Fruit fly (Drosophila melanogaster) whole organism, embryonic: ENCODE measurements around the gene CG32625.

ENCODE experiments used
- ATbp ChIP-seq: fragments of 200-800 bp; sonication (Bioruptor generic); optimal IDR thresholded peaks from 2 replicates; lab custom pipeline; 2017; ENCODE audit warnings: missing biosample characterization, mild to moderate bottlenecking, missing genetic modification characterization, missing genetic modification reagents
- Adf1 ChIP-seq: fragments of 200-800 bp; sonication (Bioruptor generic); IDR thresholded peaks from 2 replicates; pipeline ENCODE4 v1.3.6; 2022; ENCODE audit warnings: missing biosample characterization, missing genetic modification characterization
- Atf3 ChIP-seq: fragments of 200-800 bp; sonication (Bioruptor generic); optimal IDR thresholded peaks from 3 replicates; lab custom pipeline; 2016; ENCODE audit warnings: missing biosample characterization, missing genetic modification characterization
- CG10147 ChIP-seq: fragments of 200-800 bp; sonication (Bioruptor generic); optimal IDR thresholded peaks from 2 replicates; lab custom pipeline; 2019; ENCODE audit warnings: missing biosample characterization, mild to moderate bottlenecking, missing genetic modification characterization, moderate library complexity
- CG10274 ChIP-seq: fragments of 200-800 bp; sonication (Bioruptor generic); optimal IDR thresholded peaks from 3 replicates; lab custom pipeline; 2017; ENCODE audit warnings: missing biosample characterization, mild to moderate bottlenecking, missing genetic modification characterization
- CG11696 ChIP-seq: fragments of 200-800 bp; sonication (Bioruptor generic); IDR thresholded peaks from 2 replicates; pipeline ENCODE4 v1.3.6; 2022; ENCODE audit warnings: missing biosample characterization, missing genetic modification characterization
- CG14050 ChIP-seq: fragments of 200-800 bp; sonication (Bioruptor generic); IDR thresholded peaks from 3 replicates; pipeline ENCODE4 v1.3.6; 2022; ENCODE audit warnings: missing biosample characterization, missing genetic modification characterization
- CG18476 ChIP-seq: fragments of 200-800 bp; sonication (Bioruptor generic); optimal IDR thresholded peaks from 2 replicates; lab custom pipeline; 2016; ENCODE audit warnings: missing biosample characterization, mild to moderate bottlenecking, missing genetic modification characterization
- CG18764 ChIP-seq: fragments of 200-800 bp; sonication (Bioruptor generic); optimal IDR thresholded peaks from 3 replicates; lab custom pipeline; 2016; ENCODE audit warnings: missing biosample characterization, missing genetic modification characterization
- CG2129 ChIP-seq: fragments of 200-800 bp; sonication (Bioruptor generic); IDR thresholded peaks from 2 replicates; pipeline ENCODE4 v1.3.6; 2022; ENCODE audit warnings: missing biosample characterization, missing genetic modification characterization; ENCODE audit not compliant: partially characterized antibody
- CG2202 ChIP-seq: fragments of 200-800 bp; sonication (Bioruptor generic); optimal IDR thresholded peaks from 2 replicates; lab custom pipeline; 2018; ENCODE audit warnings: missing biosample characterization, mild to moderate bottlenecking, missing genetic modification characterization
- CG30020 ChIP-seq: fragments of 200-800 bp; optimal IDR thresholded peaks from 2 replicates; lab custom pipeline; 2019; ENCODE audit warnings: missing biosample characterization, mild to moderate bottlenecking, missing genetic modification characterization, moderate library complexity
- CG31365 ChIP-seq: fragments of 200-800 bp; sonication (Bioruptor generic); optimal IDR thresholded peaks from 2 replicates; lab custom pipeline; 2018; ENCODE audit warnings: missing biosample characterization, mild to moderate bottlenecking, missing genetic modification characterization
- CG4328 ChIP-seq: fragments of 200-800 bp; sonication (Bioruptor generic); optimal IDR thresholded peaks from 3 replicates; lab custom pipeline; 2017; ENCODE audit warnings: missing biosample characterization, missing genetic modification reagents, missing genetic modification characterization
- CG7745 ChIP-seq: fragments of 200-800 bp; sonication (Bioruptor generic); optimal IDR thresholded peaks from 2 replicates; lab custom pipeline; 2018; ENCODE audit warnings: missing biosample characterization, mild to moderate bottlenecking, missing genetic modification characterization, moderate library complexity
- CG7963 ChIP-seq: fragments of 200-800 bp; sonication (Bioruptor generic); IDR thresholded peaks from 3 replicates; pipeline ENCODE4 v1.3.6; 2022; ENCODE audit warnings: missing biosample characterization, missing genetic modification characterization; ENCODE audit not compliant: partially characterized antibody
- CG8944 ChIP-seq: fragments of 200-800 bp; sonication (Bioruptor generic); optimal IDR thresholded peaks from 3 replicates; lab custom pipeline; 2016; ENCODE audit warnings: missing biosample characterization, missing genetic modification characterization
- CG9876 ChIP-seq: fragments of 200-800 bp; sonication (Bioruptor generic); optimal IDR thresholded peaks from 2 replicates; lab custom pipeline; 2016; ENCODE audit warnings: missing biosample characterization, missing genetic modification characterization
- CG9932 ChIP-seq: fragments of 200-800 bp; sonication (Bioruptor generic); IDR thresholded peaks from 2 replicates; pipeline ENCODE4 v1.3.6; 2022; ENCODE audit warnings: missing biosample characterization, missing genetic modification characterization
- Camta ChIP-seq: fragments of 200-800 bp; sonication (Bioruptor generic); optimal IDR thresholded peaks from 2 replicates; lab custom pipeline; 2016; ENCODE audit warnings: missing biosample characterization, missing genetic modification characterization
- Dad ChIP-seq: fragments of 200-800 bp; sonication (Bioruptor generic); optimal IDR thresholded peaks from 3 replicates; lab custom pipeline; 2016; ENCODE audit warnings: missing biosample characterization, missing genetic modification characterization
- HHEX ChIP-seq: fragments of 200-800 bp; sonication (Bioruptor generic); optimal IDR thresholded peaks from 3 replicates; lab custom pipeline; 2017; ENCODE audit warnings: missing biosample characterization, mild to moderate bottlenecking, missing genetic modification characterization, missing genetic modification reagents
- Hsf ChIP-seq: fragments of 200-800 bp; sonication (Bioruptor generic); optimal IDR thresholded peaks from 3 replicates; lab custom pipeline; 2016; ENCODE audit warnings: missing biosample characterization, missing genetic modification characterization
- Ptx1 ChIP-seq: fragments of 200-800 bp; sonication (Bioruptor generic); IDR thresholded peaks from 2 replicates; pipeline ENCODE4 v1.3.6; 2022; ENCODE audit warnings: missing biosample characterization, missing genetic modification characterization
- Six4 ChIP-seq: fragments of 200-800 bp; sonication (Bioruptor generic); optimal IDR thresholded peaks from 2 replicates; lab custom pipeline; 2016; ENCODE audit warnings: missing biosample characterization, missing genetic modification characterization
- Sox100B ChIP-seq: fragments of 200-800 bp; sonication (Bioruptor generic); optimal IDR thresholded peaks from 3 replicates; lab custom pipeline; 2018; ENCODE audit warnings: missing biosample characterization, mild to moderate bottlenecking, missing genetic modification characterization
- Tbp ChIP-seq: fragments of >200 bp; optimal IDR thresholded peaks from 2 replicates; lab custom pipeline; 2018; ENCODE audit warnings: missing biosample characterization, missing genetic modification characterization
- YL-1 ChIP-seq: fragments of 200-800 bp; sonication (Bioruptor generic); optimal IDR thresholded peaks from 3 replicates; lab custom pipeline; 2017; ENCODE audit warnings: missing biosample characterization, mild to moderate bottlenecking, missing genetic modification characterization
- ato ChIP-seq: fragments of 200-800 bp; sonication (Bioruptor generic); IDR thresholded peaks from 2 replicates; pipeline ENCODE4 v1.3.6; 2022; ENCODE audit warnings: missing biosample characterization, missing genetic modification characterization; ENCODE audit not compliant: partially characterized antibody
- en ChIP-seq: fragments of 200-800 bp; sonication (Bioruptor generic); optimal IDR thresholded peaks from 2 replicates; lab custom pipeline; 2016; ENCODE audit warnings: missing biosample characterization, missing genetic modification characterization
- ftz-f1 ChIP-seq: fragments of 200-800 bp; sonication (Bioruptor generic); optimal IDR thresholded peaks from 2 replicates; lab custom pipeline; 2016; ENCODE audit warnings: missing biosample characterization, missing genetic modification characterization
- hb ChIP-seq: fragments of 200-800 bp; sonication (Bioruptor generic); IDR thresholded peaks from 3 replicates; pipeline ENCODE4 v1.3.6; 2022; ENCODE audit warnings: missing biosample characterization, missing genetic modification characterization; ENCODE audit not compliant: partially characterized antibody
- hth ChIP-seq: fragments of >200 bp; optimal IDR thresholded peaks from 2 replicates; lab custom pipeline; 2017; ENCODE audit warnings: inconsistent platforms
- lola ChIP-seq, 3 experiments: fragments of >200 bp in 2 of 3; fragments of 200-800 bp in 1 of 3; sonication (Bioruptor generic) in 1 of 3; optimal IDR thresholded peaks; 2 replicates each; lab custom pipeline; 2017 to 2019; ENCODE audit warnings: missing biosample characterization in 3 of 3, missing genetic modification characterization in 3 of 3, mild to moderate bottlenecking in 1 of 3, moderate library complexity in 1 of 3
- lov ChIP-seq, 2 experiments: fragments of 200-800 bp in 1 of 2; fragments of >200 bp in 1 of 2; sonication (Bioruptor generic) in 1 of 2; IDR thresholded peaks in 1 of 2; optimal IDR thresholded peaks in 1 of 2; 2 replicates in 1 of 2; 3 replicates in 1 of 2; pipeline versions ENCODE4 v1.3.6 to Lab custom; 2017 to 2022; ENCODE audit warnings: missing biosample characterization in 1 of 2, missing genetic modification characterization in 1 of 2
- nmo ChIP-seq: fragments of 200-800 bp; sonication (Bioruptor generic); optimal IDR thresholded peaks from 2 replicates; lab custom pipeline; 2018; ENCODE audit warnings: missing biosample characterization, mild to moderate bottlenecking, missing genetic modification characterization, moderate library complexity
- nom ChIP-seq: fragments of 200-800 bp; sonication (Bioruptor generic); optimal IDR thresholded peaks from 2 replicates; lab custom pipeline; 2017; ENCODE audit warnings: missing biosample characterization, missing genetic modification characterization, mild to moderate bottlenecking, moderate library complexity, missing genetic modification reagents
- onecut ChIP-seq: fragments of 200-800 bp; sonication (Bioruptor generic); IDR thresholded peaks from 2 replicates; pipeline ENCODE4 v1.3.6; 2022; ENCODE audit warnings: missing biosample characterization, missing genetic modification characterization
- pnt ChIP-seq: fragments of 200-800 bp; sonication (Bioruptor generic); optimal IDR thresholded peaks from 3 replicates; lab custom pipeline; 2016; ENCODE audit warnings: missing biosample characterization, missing genetic modification characterization
- prd ChIP-seq, 3 experiments: fragments of >200 bp in 2 of 3; fragments of 200-800 bp in 1 of 3; sonication (Bioruptor generic) in 1 of 3; optimal IDR thresholded peaks in 2 of 3; IDR thresholded peaks in 1 of 3; 2 replicates in 2 of 3; 3 replicates in 1 of 3; pipeline versions ENCODE4 v1.3.6 to Lab custom; 2017 to 2022; ENCODE audit warnings: missing biosample characterization in 1 of 3, missing genetic modification characterization in 1 of 3
- pzg ChIP-seq: fragments of 200-800 bp; sonication (Bioruptor generic); optimal IDR thresholded peaks from 3 replicates; lab custom pipeline; 2018; ENCODE audit warnings: missing biosample characterization, mild to moderate bottlenecking, missing genetic modification characterization, moderate library complexity
- ranshi ChIP-seq: fragments of 200-800 bp; sonication (Bioruptor generic); IDR thresholded peaks from 2 replicates; pipeline ENCODE4 v1.3.6; 2022; ENCODE audit warnings: missing biosample characterization, missing genetic modification characterization
- sd ChIP-seq: fragments of 200-800 bp; sonication (Bioruptor generic); optimal IDR thresholded peaks from 3 replicates; lab custom pipeline; 2018; ENCODE audit warnings: missing biosample characterization, mild to moderate bottlenecking, missing genetic modification characterization, moderate library complexity
- shn ChIP-seq: fragments of 200-800 bp; sonication (Bioruptor generic); optimal IDR thresholded peaks from 3 replicates; lab custom pipeline; 2016; ENCODE audit warnings: missing biosample characterization, missing genetic modification characterization
- slp2 ChIP-seq: fragments of 200-800 bp; sonication (Bioruptor generic); optimal IDR thresholded peaks from 2 replicates; lab custom pipeline; 2016; ENCODE audit warnings: missing biosample characterization, missing genetic modification characterization
- tx ChIP-seq: fragments of 200-800 bp; sonication (Bioruptor generic); optimal IDR thresholded peaks from 2 replicates; lab custom pipeline; 2016; ENCODE audit warnings: missing biosample characterization, missing genetic modification characterization
- z ChIP-seq: fragments of 200-800 bp; sonication (Bioruptor generic); IDR thresholded peaks from 3 replicates; pipeline ENCODE4 v1.3.6; 2022; ENCODE audit warnings: missing biosample characterization, missing genetic modification characterization

The CG32625 gene

DNA sequence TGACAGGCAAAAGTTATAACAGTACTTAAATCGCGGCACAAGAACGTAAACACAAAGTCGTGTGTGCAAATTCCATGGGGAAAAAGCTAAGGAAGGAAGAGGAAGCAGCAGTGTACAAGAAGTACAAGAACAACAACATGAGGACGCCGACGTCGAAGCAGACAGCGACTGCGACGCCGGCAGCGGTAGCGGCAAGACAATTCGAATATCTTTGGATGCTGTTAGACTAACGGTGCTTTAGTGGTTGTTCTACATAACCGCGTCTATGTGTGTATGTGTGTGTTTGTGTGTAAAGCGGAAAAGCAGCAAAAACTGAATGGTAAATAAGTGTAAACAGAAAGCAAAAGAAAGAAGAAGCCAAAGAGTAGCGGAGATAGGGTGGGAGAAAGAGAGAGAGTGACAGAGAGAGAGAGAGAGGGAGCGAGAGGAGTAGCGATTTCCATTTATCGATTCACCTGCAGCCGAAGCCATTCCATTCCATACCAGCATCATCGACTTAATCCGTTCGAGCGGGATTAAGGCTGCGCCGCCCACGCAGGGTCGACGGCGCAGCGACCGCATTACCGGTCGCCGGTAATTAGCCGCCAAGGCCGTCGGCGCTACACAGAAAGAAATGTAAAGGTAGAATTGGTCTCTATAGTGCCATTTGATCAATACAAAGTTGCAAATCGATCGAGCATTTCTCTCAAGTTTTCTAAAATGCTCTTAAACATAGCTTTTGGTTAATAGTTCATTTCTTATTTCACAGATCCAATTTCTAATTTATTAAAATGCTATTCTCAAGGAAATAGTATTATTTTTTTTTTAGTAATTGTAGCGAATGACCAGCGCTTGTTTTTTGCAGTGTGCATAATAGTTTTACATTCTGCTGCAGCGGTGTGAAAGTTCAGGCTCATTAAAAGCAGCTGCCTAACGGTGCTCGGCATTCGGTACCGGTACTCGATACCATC lies 27.6 kb upstream of the CG32625 start (continued):
- TF ChIP-seq CG7745 (tag; lab: Kevin White, UChicago): no peak
- TF ChIP-seq lola (GFP tag; optimal IDR thresholded peaks at IDR 0.05; lab: Kevin White, UChicago): peak in 1 of 3 experiments; percentile 56
- no peak for TF ChIP-seq ato (GFP tag; lab: Robert Waterston, UW)
- peak; percentile 53 for TF ChIP-seq Camta (GFP tag; lab: Kevin White, UChicago)
- no peak for TF ChIP-seq en
- TF ChIP-seq Ptx1: peak; percentile 50
- TF ChIP-seq nmo: peak; percentile 56
- TF ChIP-seq Hsf (GFP tag; lab: Kevin White, UChicago): peak; percentile 65
- TF ChIP-seq Dad (GFP tag; lab: Kevin White, UChicago): no peak
- TF ChIP-seq CG18764: peak; percentile 16
- TF ChIP-seq prd (optimal IDR thresholded peaks at IDR 0.05; lab: Kevin White, UChicago): no peak
- peak; percentile 34; the same call in 2 of the 3 replicates for TF ChIP-seq prd (GFP tag; IDR thresholded peaks at IDR 0.05; lab: Robert Waterston, UW)
- TF ChIP-seq lov (optimal IDR thresholded peaks at IDR 0.05; lab: Kevin White, UChicago): no peak
- TF ChIP-seq lov (GFP tag; IDR thresholded peaks at IDR 0.05; lab: Robert Waterston, UW): no peak
- TF ChIP-seq CG7963 (GFP tag; lab: Robert Waterston, UW): no peak
- TF ChIP-seq ATbp (GFP tag; lab: Kevin White, UChicago): peak; percentile 67
- no peak for TF ChIP-seq shn (GFP tag; lab: Kevin White, UChicago)
- TF ChIP-seq CG2129: no peak
- peak; percentile 12 for TF ChIP-seq ftz-f1 (GFP tag; lab: Kevin White, UChicago)
- no peak for TF ChIP-seq CG10274
- no peak for TF ChIP-seq tx
- TF ChIP-seq CG10147 (GFP tag; lab: Kevin White, UChicago): no peak
- TF ChIP-seq nom (GFP tag; lab: Kevin White, UChicago): peak; percentile 16
- TF ChIP-seq CG18476 (GFP tag; lab: Kevin White, UChicago): peak; percentile 28
- peak; percentile 14 for TF ChIP-seq pnt
- TF ChIP-seq sd (tag; lab: Kevin White, UChicago): peak; percentile 77
- TF ChIP-seq hth (lab: Kevin White, UChicago): no peak
- TF ChIP-seq CG11696 (GFP tag; lab: Robert Waterston, UW): no peak
- TF ChIP-seq z (GFP tag; lab: Robert Waterston, UW): no peak
- no peak for TF ChIP-seq CG31365 (tag; lab: Kevin White, UChicago)
- 0 out of 2 replicates have a peak, but pooled peaks have one; percentile 13 for TF ChIP-seq CG9932 (GFP tag; lab: Robert Waterston, UW)
- TF ChIP-seq pzg (GFP tag; lab: Kevin White, UChicago): no peak
- TF ChIP-seq CG9876 (GFP tag; lab: Kevin White, UChicago): no peak
- TF ChIP-seq CG8944 (GFP tag; lab: Kevin White, UChicago): peak; percentile 36
- TF ChIP-seq Adf1 (GFP tag; lab: Robert Waterston, UW): peak; percentile 94
- TF ChIP-seq YL-1 (GFP tag; lab: Kevin White, UChicago): no peak
- TF ChIP-seq Tbp (GFP tag; lab: Kevin White, UChicago): no peak
- TF ChIP-seq CG14050 (GFP tag; lab: Robert Waterston, UW): peak; percentile 22; the same call in 1 of the 3 replicates
- TF ChIP-seq Atf3 (GFP tag; lab: Kevin White, UChicago): no peak
- peak; percentile 71 for TF ChIP-seq Sox100B
- TF ChIP-seq onecut: peak; percentile 94
- peak; percentile 15 for TF ChIP-seq HHEX (GFP tag; lab: Kevin White, UChicago)
- TF ChIP-seq slp2 (GFP tag; lab: Kevin White, UChicago): no peak
- TF ChIP-seq ranshi: no peak
- no peak for TF ChIP-seq CG2202 (tag; lab: Kevin White, UChicago)
- peak; percentile 21 for TF ChIP-seq Six4 (GFP tag; lab: Kevin White, UChicago)
- TF ChIP-seq CG30020 (tag; lab: Kevin White, UChicago): no peak
- TF ChIP-seq CG4328 (GFP tag; lab: Kevin White, UChicago): no peak
- no peak for TF ChIP-seq hb (GFP tag; lab: Robert Waterston, UW)
